Fruit fly (Drosophila melanogaster): ENCODE data around the gene CG11638.

The CG11638 gene

dm6 chrX:1051251-1051629 is 24.7 kb upstream of the CG11638 start, which contains the start of gene CG14629 (continued):
- TF ChIP-seq ci (GFP tag; IDR thresholded peaks at IDR 0.05) = 0 out of 3 replicates have a peak, but pooled peaks have one; percentile 16
- no peak for TF ChIP-seq CG9817 (tag; optimal IDR thresholded peaks at IDR 0.05)
- TF ChIP-seq scrt (GFP tag; optimal IDR thresholded peaks at IDR 0.05) = no peak
- TF ChIP-seq Asciz (GFP tag; optimal IDR thresholded peaks at IDR 0.05) = no peak
- peak; percentile 38 for TF ChIP-seq CG7987 (GFP tag; optimal IDR thresholded peaks at IDR 0.05)
- 0 out of 4 replicates have a peak, but pooled peaks have one; percentile 32 for TF ChIP-seq chinmo (GFP tag; IDR thresholded peaks at IDR 0.05; ENCODE audit: partially characterized antibody)
- TF ChIP-seq unc-4 (GFP tag; IDR thresholded peaks at IDR 0.05; ENCODE audit: partially characterized antibody) = no peak
- TF ChIP-seq Atf3 (GFP tag; optimal IDR thresholded peaks at IDR 0.05) = no peak
- TF ChIP-seq Deaf1 (tag; optimal IDR thresholded peaks at IDR 0.05) = peak; percentile 78
- TF ChIP-seq CG10147 (GFP tag; optimal IDR thresholded peaks at IDR 0.05) = no peak
- TF ChIP-seq Sry-β (GFP tag; optimal IDR thresholded peaks at IDR 0.05) = no peak
- TF ChIP-seq H2.0 (GFP tag; IDR thresholded peaks at IDR 0.05) = no peak
- no peak for TF ChIP-seq sim (GFP tag; IDR thresholded peaks at IDR 0.05)
- TF ChIP-seq org-1 (GFP tag; optimal IDR thresholded peaks at IDR 0.05) = no peak
- TF ChIP-seq zf30C (GFP tag; optimal IDR thresholded peaks at IDR 0.05) = no peak
- TF ChIP-seq Neu2 (GFP tag; optimal IDR thresholded peaks at IDR 0.05; ENCODE audit: borderline replicate concordance) = no peak
- TF ChIP-seq CG34376 (GFP tag; optimal IDR thresholded peaks at IDR 0.05) = peak; percentile 60
- TF ChIP-seq Bgb (GFP tag; IDR thresholded peaks at IDR 0.05; ENCODE audit: partially characterized antibody) = peak; percentile 17; the same call in 1 of the 2 replicates
- TF ChIP-seq CG1529 (GFP tag; optimal IDR thresholded peaks at IDR 0.05) = no peak
- no peak for TF ChIP-seq CG2202 (tag; optimal IDR thresholded peaks at IDR 0.05)
- no peak for TF ChIP-seq C15 (GFP tag; IDR thresholded peaks at IDR 0.05)
- peak; percentile 71 for TF ChIP-seq CG10543 (GFP tag; optimal IDR thresholded peaks at IDR 0.05)
- no peak for TF ChIP-seq dysf (GFP tag; IDR thresholded peaks at IDR 0.05)
- TF ChIP-seq eyg (GFP tag; optimal IDR thresholded peaks at IDR 0.05) = no peak
- TF ChIP-seq slou (GFP tag; optimal IDR thresholded peaks at IDR 0.05) = no peak
- peak; percentile 1 for TF ChIP-seq CG5180 (GFP tag; optimal IDR thresholded peaks at IDR 0.05)
- no peak for TF ChIP-seq Dll (GFP tag; IDR thresholded peaks at IDR 0.05; ENCODE audit: partially characterized antibody)
- TF ChIP-seq NC2β (GFP tag; optimal IDR thresholded peaks at IDR 0.05) = no peak
- no peak for TF ChIP-seq CG5953 (GFP tag; IDR thresholded peaks at IDR 0.05)
- no peak for TF ChIP-seq Mad (GFP tag; optimal IDR thresholded peaks at IDR 0.05)
- no peak for TF ChIP-seq mam (GFP tag; optimal IDR thresholded peaks at IDR 0.05)
- peak; percentile 75 for TF ChIP-seq Adf1 (GFP tag; IDR thresholded peaks at IDR 0.05)
- TF ChIP-seq GATAe (GFP tag; conservative IDR thresholded peaks at IDR 0.05) = peak; percentile 85
- TF ChIP-seq fru (optimal IDR thresholded peaks at IDR 0.05) = no peak
- TF ChIP-seq Atf-2 (GFP tag; optimal IDR thresholded peaks at IDR 0.05) = no peak
- TF ChIP-seq CG12155 (GFP tag; optimal IDR thresholded peaks at IDR 0.05) = no peak
- no peak for TF ChIP-seq lola (GFP tag; optimal IDR thresholded peaks at IDR 0.05)
- TF ChIP-seq CG12769 (tag; optimal IDR thresholded peaks at IDR 0.05) = no peak
- peak; percentile 94 for TF ChIP-seq sug (tag; optimal IDR thresholded peaks at IDR 0.05)
- TF ChIP-seq ftz-f1 (GFP tag; optimal IDR thresholded peaks at IDR 0.05) = peak; percentile 42
- no peak for TF ChIP-seq CG2199 (GFP tag; IDR thresholded peaks at IDR 0.05)
- TF ChIP-seq H15 (GFP tag; IDR thresholded peaks at IDR 0.05) = no peak
- no peak for TF ChIP-seq CG8388 (GFP tag; optimal IDR thresholded peaks at IDR 0.05)
